Fruit fly (Drosophila melanogaster): ENCODE results near the gene UQCR-14L.

Gene UQCR-14L

dm6 chr3R:28293748-28294147, at the start of gene UQCR-14L:
Gene UQCR-14L (plus strand): TSS chr3R:28294048.
- TF ChIP-seq noc (tag; optimal IDR thresholded peaks at IDR 0.05) = no peak

- TF ChIP-seq noc (tag; optimal IDR thresholded peaks at IDR 0.05) = no peak
Measured at dm6 chr3R:28263522-28263921, 30.3 kb upstream of the UQCR-14L start, which contains the start of gene CG43125. Gene CG43125 (minus strand): TSS chr3R:28263622.

dm6 chr3R:28264673-28265072, 29.2 kb upstream of the UQCR-14L start, which contains the start of gene CG43124:
Gene CG43124 (minus strand): TSS chr3R:28264773.
- TF ChIP-seq noc (tag; optimal IDR thresholded peaks at IDR 0.05) = no peak

- TF ChIP-seq noc (tag; optimal IDR thresholded peaks at IDR 0.05) = no peak
Measured at dm6 chr3R:28282280-28282679, 11.6 kb upstream of the UQCR-14L start, which contains the start of gene CG34436. Gene CG34436 (plus strand): TSS chr3R:28282580.

- TF ChIP-seq noc (tag; optimal IDR thresholded peaks at IDR 0.05) = no peak
Measured at dm6 chr3R:28283419-28283818, 10.4 kb upstream of the UQCR-14L start, which contains the start of gene CG34437. Gene CG34437 (plus strand): TSS chr3R:28283719.

dm6 chr3R:28291038-28291437, 2.8 kb upstream of the UQCR-14L start, which contains the start of gene Mst98Ca:
Gene Mst98Ca (plus strand): TSS chr3R:28291338.
- TF ChIP-seq noc (tag; optimal IDR thresholded peaks at IDR 0.05) = no peak

dm6 chr3R:28292498-28292897, 1.4 kb upstream of the UQCR-14L start, which contains the start of gene Mst98Cb:
Gene Mst98Cb (plus strand): TSS chr3R:28292798.
- TF ChIP-seq noc (tag; optimal IDR thresholded peaks at IDR 0.05) = no peak

dm6 chr3R:28297513-28297912, 3.7 kb downstream of the UQCR-14L start:
- no peak for TF ChIP-seq noc (tag; optimal IDR thresholded peaks at IDR 0.05)

dm6 chr3R:28304505-28304904, 10.7 kb downstream of the UQCR-14L start, which contains the start of gene CG12516:
Gene CG12516 (minus strand): TSS chr3R:28304605.
- no peak for TF ChIP-seq noc (tag; optimal IDR thresholded peaks at IDR 0.05)

dm6 chr3R:28305959-28306358, 12.1 kb downstream of the UQCR-14L start:
- no peak for TF ChIP-seq noc (tag; optimal IDR thresholded peaks at IDR 0.05)

dm6 chr3R:28307926-28308746, 14.3 kb downstream of the UQCR-14L start:
- no peak for TF ChIP-seq noc (tag; optimal IDR thresholded peaks at IDR 0.05)

- TF ChIP-seq noc (tag; optimal IDR thresholded peaks at IDR 0.05) = no peak
Measured at dm6 chr3R:28317151-28317844, 23.4 kb downstream of the UQCR-14L start.

dm6 chr3R:28323718-28324350, 30.0 kb downstream of the UQCR-14L start:
- TF ChIP-seq noc (tag; optimal IDR thresholded peaks at IDR 0.05) = no peak

- no peak for TF ChIP-seq noc (tag; optimal IDR thresholded peaks at IDR 0.05)
Measured at dm6 chr3R:28324834-28325233, 31.0 kb downstream of the UQCR-14L start.

- no peak for TF ChIP-seq noc (tag; optimal IDR thresholded peaks at IDR 0.05)
Measured at dm6 chr3R:28325415-28325814, 31.6 kb downstream of the UQCR-14L start.
